Fruit fly (Drosophila melanogaster) whole organism, embryonic: Measurements from ENCODE around the gene CG33490.
A peak's percentile ranks its signal among the peaks of the same experiment; 100 is the strongest.

ENCODE experiments used
- Awh ChIP-seq: fragments of 200-800 bp; sonication (Bioruptor generic); IDR thresholded peaks from 2 replicates; pipeline ENCODE4, ENCODE4 v1.3.6; 2022; ENCODE audit warnings: missing biosample characterization, missing genetic modification characterization
- CG10321 ChIP-seq: fragments of 200-800 bp; sonication (Bioruptor generic); IDR thresholded peaks from 2 replicates; pipeline ENCODE4 v1.3.6; 2022; ENCODE audit warnings: missing biosample characterization, missing genetic modification characterization
- CG10654 ChIP-seq: fragments of 200-800 bp; sonication (Bioruptor generic); optimal IDR thresholded peaks from 2 replicates; lab custom pipeline; 2016; ENCODE audit warnings: missing biosample characterization, missing genetic modification characterization
- CG12104 ChIP-seq: fragments of 200-800 bp; sonication (Bioruptor generic); optimal IDR thresholded peaks from 3 replicates; lab custom pipeline; 2016; ENCODE audit warnings: missing biosample characterization, missing genetic modification characterization
- CG12659 ChIP-seq: fragments of 200-800 bp; sonication (Bioruptor generic); optimal IDR thresholded peaks from 3 replicates; lab custom pipeline; 2017; ENCODE audit warnings: mild to moderate bottlenecking, missing biosample characterization, missing genetic modification reagents, missing genetic modification characterization
- CG13296 ChIP-seq: fragments of 200-800 bp; sonication (Bioruptor generic); optimal IDR thresholded peaks from 3 replicates; lab custom pipeline; 2018; ENCODE audit warnings: missing biosample characterization, mild to moderate bottlenecking, missing genetic modification characterization
- CG13894 ChIP-seq: fragments of 200-800 bp; sonication (Bioruptor generic); optimal IDR thresholded peaks from 3 replicates; lab custom pipeline; 2018; ENCODE audit warnings: missing biosample characterization, mild to moderate bottlenecking, missing genetic modification characterization, moderate library complexity
- CG15514 ChIP-seq: fragments of 200-800 bp; sonication (Bioruptor generic); optimal IDR thresholded peaks from 3 replicates; lab custom pipeline; 2017; ENCODE audit warnings: missing biosample characterization, missing genetic modification characterization, mild to moderate bottlenecking, moderate library complexity, missing genetic modification reagents
- CG1603 ChIP-seq: fragments of 200-800 bp; sonication (Bioruptor generic); optimal IDR thresholded peaks from 2 replicates; lab custom pipeline; 2019; ENCODE audit warnings: missing biosample characterization, mild to moderate bottlenecking, missing genetic modification characterization, moderate library complexity
- CG17361 ChIP-seq: fragments of 200-800 bp; sonication (Bioruptor generic); IDR thresholded peaks from 3 replicates; pipeline ENCODE4 v1.3.6; 2022; ENCODE audit warnings: missing biosample characterization, missing genetic modification characterization
- CG17612 ChIP-seq: fragments of 200-800 bp; sonication (Bioruptor generic); IDR thresholded peaks from 2 replicates; pipeline ENCODE4 v1.3.6; 2022; ENCODE audit warnings: missing biosample characterization, missing genetic modification characterization
- CG17829 ChIP-seq: fragments of 200-800 bp; optimal IDR thresholded peaks from 2 replicates; lab custom pipeline; 2019; ENCODE audit warnings: missing biosample characterization, mild to moderate bottlenecking, missing genetic modification characterization, moderate library complexity
- CG2129 ChIP-seq: fragments of 200-800 bp; sonication (Bioruptor generic); IDR thresholded peaks from 2 replicates; pipeline ENCODE4 v1.3.6; 2022; ENCODE audit warnings: missing biosample characterization, missing genetic modification characterization; ENCODE audit not compliant: partially characterized antibody
- CG2889 ChIP-seq: fragments of 200-800 bp; sonication (Bioruptor generic); IDR thresholded peaks from 3 replicates; pipeline ENCODE4 v1.3.6; 2022; ENCODE audit warnings: missing biosample characterization, missing genetic modification characterization
- CG30020 ChIP-seq: fragments of 200-800 bp; optimal IDR thresholded peaks from 2 replicates; lab custom pipeline; 2019; ENCODE audit warnings: missing biosample characterization, mild to moderate bottlenecking, missing genetic modification characterization, moderate library complexity
- CG31224 ChIP-seq: fragments of 200-800 bp; sonication (Bioruptor generic); IDR thresholded peaks from 2 replicates; pipeline ENCODE4 v1.3.6; 2022; ENCODE audit warnings: missing biosample characterization, missing genetic modification characterization
- CG34376 ChIP-seq: fragments of 200-800 bp; sonication (Bioruptor generic); optimal IDR thresholded peaks from 2 replicates; lab custom pipeline; 2018; ENCODE audit warnings: missing biosample characterization, mild to moderate bottlenecking, missing genetic modification characterization
- CG8359 ChIP-seq: fragments of 200-800 bp; sonication (Bioruptor generic); optimal IDR thresholded peaks from 2 replicates; lab custom pipeline; 2017; ENCODE audit warnings: missing biosample characterization, mild to moderate bottlenecking, missing genetic modification characterization, borderline replicate concordance
- CG8478 ChIP-seq: fragments of >200 bp; optimal IDR thresholded peaks from 2 replicates; lab custom pipeline; 2018
- CG9609 ChIP-seq: fragments of 200-800 bp; sonication (Bioruptor generic); optimal IDR thresholded peaks from 3 replicates; lab custom pipeline; 2016; ENCODE audit warnings: missing biosample characterization, missing genetic modification characterization
- CG9727 ChIP-seq: fragments of 200-800 bp; sonication (Bioruptor generic); optimal IDR thresholded peaks from 3 replicates; lab custom pipeline; 2017; ENCODE audit warnings: missing biosample characterization, mild to moderate bottlenecking, missing genetic modification characterization
- CG9932 ChIP-seq: fragments of 200-800 bp; sonication (Bioruptor generic); IDR thresholded peaks from 2 replicates; pipeline ENCODE4 v1.3.6; 2022; ENCODE audit warnings: missing biosample characterization, missing genetic modification characterization
- CHES-1-like ChIP-seq: fragments of 200-800 bp; sonication (Bioruptor generic); optimal IDR thresholded peaks from 2 replicates; lab custom pipeline; 2016; ENCODE audit warnings: missing biosample characterization, missing genetic modification characterization
- Dad ChIP-seq: fragments of 200-800 bp; sonication (Bioruptor generic); optimal IDR thresholded peaks from 3 replicates; lab custom pipeline; 2016; ENCODE audit warnings: missing biosample characterization, missing genetic modification characterization
- Dip2 ChIP-seq: fragments of 200-800 bp; sonication (Bioruptor generic); IDR thresholded peaks from 2 replicates; pipeline ENCODE4 v1.3.6; 2022; ENCODE audit warnings: missing biosample characterization, missing genetic modification characterization
- Ets97D ChIP-seq: fragments of 200-800 bp; sonication (Bioruptor generic); optimal IDR thresholded peaks from 3 replicates; lab custom pipeline; 2016; ENCODE audit warnings: missing biosample characterization, missing genetic modification characterization
- Fer1 ChIP-seq: fragments of 200-800 bp; sonication (Bioruptor generic); optimal IDR thresholded peaks from 2 replicates; lab custom pipeline; 2017; ENCODE audit warnings: missing biosample characterization, mild to moderate bottlenecking, missing genetic modification characterization
- HmgD ChIP-seq: fragments of 200-800 bp; sonication (Bioruptor generic); optimal IDR thresholded peaks from 3 replicates; lab custom pipeline; 2016; ENCODE audit warnings: missing biosample characterization, missing genetic modification characterization
- Ravus ChIP-seq: fragments of 200-800 bp; sonication (Bioruptor generic); IDR thresholded peaks from 2 replicates; pipeline ENCODE4 v1.3.6; 2022; ENCODE audit warnings: missing biosample characterization, missing genetic modification characterization
- Sox100B ChIP-seq: fragments of 200-800 bp; sonication (Bioruptor generic); optimal IDR thresholded peaks from 3 replicates; lab custom pipeline; 2018; ENCODE audit warnings: missing biosample characterization, mild to moderate bottlenecking, missing genetic modification characterization
- Usf ChIP-seq: fragments of 200-800 bp; sonication (Bioruptor generic); optimal IDR thresholded peaks from 2 replicates; lab custom pipeline; 2017; ENCODE audit warnings: missing genotype, missing biosample characterization, missing genetic modification characterization
- al ChIP-seq: fragments of 200-800 bp; sonication (Bioruptor generic); IDR thresholded peaks from 2 replicates; pipeline ENCODE4 v1.3.6; 2022; ENCODE audit warnings: missing biosample characterization, missing genetic modification characterization
- cad ChIP-seq: fragments of >200 bp; optimal IDR thresholded peaks from 2 replicates; lab custom pipeline; 2017; ENCODE audit warnings: missing biosample characterization, missing genetic modification characterization
- caup ChIP-seq: fragments of 200-800 bp; sonication (Bioruptor generic); optimal IDR thresholded peaks from 3 replicates; lab custom pipeline; 2017; ENCODE audit warnings: missing biosample characterization, mild to moderate bottlenecking, missing genetic modification characterization, moderate library complexity; ENCODE audit not compliant: severe bottlenecking
- chn ChIP-seq: fragments of 200-800 bp; sonication (Bioruptor generic); optimal IDR thresholded peaks from 2 replicates; lab custom pipeline; 2016; ENCODE audit warnings: missing biosample characterization, missing genetic modification characterization
- dm ChIP-seq: fragments of 200-800 bp; sonication (Bioruptor generic); optimal IDR thresholded peaks from 3 replicates; lab custom pipeline; 2016; ENCODE audit warnings: missing biosample characterization, missing genetic modification characterization
- dmrt99B ChIP-seq: fragments of 200-800 bp; sonication (Bioruptor generic); optimal IDR thresholded peaks from 2 replicates; lab custom pipeline; 2018; ENCODE audit warnings: missing biosample characterization, mild to moderate bottlenecking, missing genetic modification characterization, moderate library complexity
- esg ChIP-seq: fragments of 200-800 bp; sonication (Bioruptor generic); conservative IDR thresholded peaks from 2 replicates; pipeline ENCODE4 v1.3.6; 2022; ENCODE audit warnings: missing biosample characterization, missing genetic modification characterization
- fru ChIP-seq: fragments of >200 bp; optimal IDR thresholded peaks from 2 replicates; lab custom pipeline; 2017
- gfzf ChIP-seq: fragments of 200-800 bp; sonication (Bioruptor generic); optimal IDR thresholded peaks from 2 replicates; lab custom pipeline; 2016; ENCODE audit warnings: missing biosample characterization, mild to moderate bottlenecking, missing genetic modification characterization, moderate library complexity
- hkb ChIP-seq, 2 experiments: fragments of 200-800 bp in 1 of 2; fragments of >200 bp in 1 of 2; sonication (Bioruptor generic) in 1 of 2; IDR thresholded peaks in 1 of 2; optimal IDR thresholded peaks in 1 of 2; 2 replicates each; pipeline versions ENCODE4 v1.3.6 to Lab custom; 2017 to 2022; ENCODE audit warnings: missing biosample characterization in 1 of 2, missing genetic modification characterization in 1 of 2
- jing ChIP-seq: fragments of 200-800 bp; sonication (Bioruptor generic); optimal IDR thresholded peaks from 2 replicates; lab custom pipeline; 2018; ENCODE audit warnings: missing biosample characterization, mild to moderate bottlenecking, missing genetic modification characterization
- lmd ChIP-seq: fragments of 200-800 bp; sonication (Bioruptor generic); IDR thresholded peaks from 2 replicates; pipeline ENCODE4 v1.3.6; 2022; ENCODE audit warnings: missing biosample characterization, missing genetic modification characterization
- nerfin-1 ChIP-seq: fragments of 200-800 bp; sonication (Bioruptor generic); optimal IDR thresholded peaks from 3 replicates; lab custom pipeline; 2019; ENCODE audit warnings: missing biosample characterization, mild to moderate bottlenecking, missing genetic modification characterization, moderate library complexity
- onecut ChIP-seq: fragments of 200-800 bp; sonication (Bioruptor generic); IDR thresholded peaks from 2 replicates; pipeline ENCODE4 v1.3.6; 2022; ENCODE audit warnings: missing biosample characterization, missing genetic modification characterization
- pros ChIP-seq: fragments of 200-800 bp; sonication (Bioruptor generic); optimal IDR thresholded peaks from 3 replicates; lab custom pipeline; 2019; ENCODE audit warnings: missing biosample characterization, mild to moderate bottlenecking, missing genetic modification characterization, moderate library complexity
- sc ChIP-seq, 3 experiments: fragments of >200 bp in 2 of 3; fragments of 200-800 bp in 1 of 3; sonication (Bioruptor generic) in 1 of 3; optimal IDR thresholded peaks; 2 replicates in 2 of 3; 3 replicates in 1 of 3; lab custom pipeline; 2017; ENCODE audit warnings: mild to moderate bottlenecking in 1 of 3, missing biosample characterization in 1 of 3, missing genetic modification characterization in 1 of 3, missing genetic modification reagents in 1 of 3
- sima ChIP-seq: fragments of 200-800 bp; sonication (Bioruptor generic); optimal IDR thresholded peaks from 2 replicates; lab custom pipeline; 2016; ENCODE audit warnings: missing biosample characterization, missing genetic modification characterization
- sob ChIP-seq: fragments of 200-800 bp; sonication (Bioruptor generic); IDR thresholded peaks from 2 replicates; pipeline ENCODE4 v1.3.6; 2022; ENCODE audit warnings: missing biosample characterization, missing genetic modification characterization
- tio ChIP-seq: fragments of 200-800 bp; sonication (Bioruptor generic); optimal IDR thresholded peaks from 2 replicates; lab custom pipeline; 2017; ENCODE audit warnings: missing biosample characterization, missing genetic modification characterization, inconsistent platforms

The CG33490 gene

dm6 chr3L:11554338-11554737 lies 20.1 kb downstream of the CG33490 start (continued):
- TF ChIP-seq hkb (optimal IDR thresholded peaks at IDR 0.05; lab: Kevin White, UChicago): no peak
- TF ChIP-seq hkb (GFP tag; IDR thresholded peaks at IDR 0.05; lab: Robert Waterston, UW): peak; percentile 83
- TF ChIP-seq Sox100B (GFP tag; lab: Kevin White, UChicago): peak; percentile 83
- peak; percentile 95 for TF ChIP-seq CG9727 (GFP tag; lab: Kevin White, UChicago)
- peak; percentile 61 for TF ChIP-seq Awh
- TF ChIP-seq Fer1 (GFP tag; lab: Kevin White, UChicago): peak; percentile 8
- no peak for TF ChIP-seq CG2129 (GFP tag; lab: Robert Waterston, UW)
- 0 out of 2 replicates have a peak, but pooled peaks have one; percentile 17 for TF ChIP-seq CG10321 (GFP tag; lab: Robert Waterston, UW)
- TF ChIP-seq CG13296 (GFP tag; lab: Kevin White, UChicago): no peak
- 0 out of 2 replicates have a peak, but pooled peaks have one; percentile 7 for TF ChIP-seq CG17612
- TF ChIP-seq CG31224 (GFP tag; lab: Robert Waterston, UW): peak; percentile 55; the same call in 1 of the 2 replicates
- TF ChIP-seq CG9932 (GFP tag; lab: Robert Waterston, UW): peak; percentile 20; the same call in 1 of the 2 replicates
- peak; percentile 33 for TF ChIP-seq Ets97D (GFP tag; lab: Kevin White, UChicago)
- no peak for TF ChIP-seq gfzf (GFP tag; lab: Kevin White, UChicago)
- TF ChIP-seq Usf (GFP tag; lab: Kevin White, UChicago): peak; percentile 70
- TF ChIP-seq CG8359 (GFP tag; lab: Kevin White, UChicago): peak; percentile 78
- TF ChIP-seq caup (GFP tag; lab: Kevin White, UChicago): peak; percentile 63
- TF ChIP-seq Ravus (GFP tag; lab: Robert Waterston, UW): no peak; the same call in 1 of the 2 replicates
- TF ChIP-seq sima (GFP tag; lab: Kevin White, UChicago): no peak
- peak; percentile 72 for TF ChIP-seq CG12659 (GFP tag; lab: Kevin White, UChicago)
- no peak for TF ChIP-seq CG8478
- TF ChIP-seq CG34376 (GFP tag; lab: Kevin White, UChicago): no peak
- TF ChIP-seq CG10654 (GFP tag; lab: Kevin White, UChicago): peak; percentile 74
- TF ChIP-seq tio (GFP tag; lab: Kevin White, UChicago): peak; percentile 78
- peak; percentile 70 for TF ChIP-seq dm (GFP tag; lab: Kevin White, UChicago)
- no peak for TF ChIP-seq fru (lab: Kevin White, UChicago)
- no peak for TF ChIP-seq sc (optimal IDR thresholded peaks at IDR 0.05; lab: Kevin White, UChicago)
- peak; percentile 91 for TF ChIP-seq sc (GFP tag; optimal IDR thresholded peaks at IDR 0.05; lab: Kevin White, UChicago)
- TF ChIP-seq dmrt99B (tag; lab: Kevin White, UChicago): peak; percentile 83
- peak; percentile 72 for TF ChIP-seq lmd (GFP tag; lab: Robert Waterston, UW)
- TF ChIP-seq HmgD (GFP tag; lab: Kevin White, UChicago): no peak
- peak; percentile 40 for TF ChIP-seq pros (GFP tag; lab: Kevin White, UChicago)
- no peak for TF ChIP-seq al (GFP tag; lab: Robert Waterston, UW)
- TF ChIP-seq CG1603 (tag; lab: Kevin White, UChicago): peak; percentile 92
- peak; percentile 72 for TF ChIP-seq jing (GFP tag; lab: Kevin White, UChicago)
- peak; percentile 70 for TF ChIP-seq CG30020
- no peak for TF ChIP-seq Dip2 (GFP tag; lab: Robert Waterston, UW)
- TF ChIP-seq CG12104 (GFP tag; lab: Kevin White, UChicago): peak; percentile 78
- peak; percentile 64 for TF ChIP-seq sob (GFP tag; lab: Robert Waterston, UW)
- no peak for TF ChIP-seq CG13894 (tag; lab: Kevin White, UChicago)
- TF ChIP-seq CG15514 (GFP tag; lab: Kevin White, UChicago): peak; percentile 33
- peak; percentile 67 for TF ChIP-seq CG9609 (GFP tag; lab: Kevin White, UChicago)
- peak; percentile 79 for TF ChIP-seq onecut (GFP tag; lab: Robert Waterston, UW)
- peak; percentile 67 for TF ChIP-seq Dad
- peak; percentile 59 for TF ChIP-seq CHES-1-like (GFP tag; lab: Kevin White, UChicago)
- TF ChIP-seq CG17361: peak; percentile 91
- 0 out of 3 replicates have a peak, but pooled peaks have one; percentile 21 for TF ChIP-seq CG2889 (GFP tag; lab: Robert Waterston, UW)
- TF ChIP-seq chn (GFP tag; lab: Kevin White, UChicago): peak; percentile 88
- TF ChIP-seq cad (GFP tag; lab: Kevin White, UChicago): no peak
- peak; percentile 51 for TF ChIP-seq esg (GFP tag; lab: Robert Waterston, UW)
- TF ChIP-seq nerfin-1: peak; percentile 79
- TF ChIP-seq CG17829 (tag; lab: Kevin White, UChicago): peak; percentile 96
